Fruit fly (Drosophila melanogaster): ENCODE results near the gene Mgat2.

- TF ChIP-seq fd96Ca (GFP tag; IDR thresholded peaks at IDR 0.05) (no peak), CG34367 (tag; optimal IDR thresholded peaks at IDR 0.05) (no peak), Pif1A (GFP tag; optimal IDR thresholded peaks at IDR 0.05) (no peak), Pif1B (GFP tag; optimal IDR thresholded peaks at IDR 0.05) (no peak), EcR (GFP tag; optimal IDR thresholded peaks at IDR 0.05) (no peak), rn (GFP tag; IDR thresholded peaks at IDR 0.05) (no peak), Snoo (tag; optimal IDR thresholded peaks at IDR 0.05) (no peak)
Measured at dm6 chr3R:30050448-30050847, 28.4 kb upstream of the Mgat2 start.
